Worm (Caenorhabditis elegans) whole organism, L3 larva: Measurements from ENCODE around the gene ptc-3.

Experiments used
- ZK546.5 ChIP-seq: sonication (generic microtip); optimal IDR thresholded peaks from 2 replicates; lab custom pipeline; 2017; ENCODE audit warnings: missing biosample characterization, missing genetic modification characterization
- aly-2 ChIP-seq: fragments of 150-350 bp; optimal IDR thresholded peaks from 2 replicates; lab custom pipeline; 2014; ENCODE audit warnings: missing biosample characterization, missing genetic modification characterization
- ceh-28 ChIP-seq: fragments of 150-350 bp; optimal IDR thresholded peaks from 2 replicates; lab custom pipeline; 2014; ENCODE audit warnings: missing biosample characterization, missing genetic modification reagents, missing genetic modification characterization
- ceh-82 ChIP-seq: fragments of 150-350 bp; optimal IDR thresholded peaks from 2 replicates; lab custom pipeline; 2014; ENCODE audit warnings: missing biosample characterization, missing genetic modification characterization
- egl-27 ChIP-seq: sonication (generic microtip); optimal IDR thresholded peaks from 4 replicates; lab custom pipeline; 2017; ENCODE audit warnings: missing biosample characterization, missing genetic modification reagents, missing genetic modification characterization
- egl-5 ChIP-seq: fragments of 150-350 bp; optimal IDR thresholded peaks from 2 replicates; lab custom pipeline; 2017; ENCODE audit warnings: missing biosample characterization, missing genetic modification reagents, missing genetic modification characterization, inconsistent platforms
- elt-2 ChIP-seq: sonication (generic microtip); optimal IDR thresholded peaks from 2 replicates; lab custom pipeline; 2016; ENCODE audit warnings: missing genetic modification reagents, mild to moderate bottlenecking, missing genetic modification characterization, missing compliant biosample characterization
- fkh-2 ChIP-seq: fragments of 150-350 bp; optimal IDR thresholded peaks from 2 replicates; lab custom pipeline; 2014; ENCODE audit warnings: missing biosample characterization, missing genetic modification reagents, missing genetic modification characterization
- lsy-12 ChIP-seq: sonication (generic microtip); optimal IDR thresholded peaks from 2 replicates; lab custom pipeline; 2016; ENCODE audit warnings: mild to moderate bottlenecking, missing genetic modification characterization, missing compliant biosample characterization
- mdl-1 ChIP-seq: fragments of 150-350 bp; optimal IDR thresholded peaks from 2 replicates; lab custom pipeline; 2014; ENCODE audit warnings: missing biosample characterization, missing genetic modification characterization
- nfya-1 ChIP-seq: sonication (generic microtip); optimal IDR thresholded peaks from 2 replicates; lab custom pipeline; 2017; ENCODE audit warnings: missing genetic modification characterization, mild to moderate bottlenecking, missing compliant biosample characterization, antibody characterized with exemption, moderate library complexity; ENCODE audit not compliant: insufficient read depth
- nhr-11 ChIP-seq: fragments of 150-350 bp; optimal IDR thresholded peaks from 2 replicates; lab custom pipeline; 2014; ENCODE audit warnings: missing biosample characterization, missing genetic modification characterization
- nhr-12 ChIP-seq: fragments of 150-350 bp; optimal IDR thresholded peaks from 2 replicates; lab custom pipeline; 2014; ENCODE audit warnings: missing biosample characterization, missing genetic modification characterization
- nhr-25 ChIP-seq: sonication (generic microtip); optimal IDR thresholded peaks from 2 replicates; lab custom pipeline; 2017; ENCODE audit warnings: missing biosample characterization, missing genetic modification characterization
- nhr-28 ChIP-seq: fragments of 150-350 bp; optimal IDR thresholded peaks from 2 replicates; lab custom pipeline; 2014; ENCODE audit warnings: missing biosample characterization, missing genetic modification characterization
- nhr-67 ChIP-seq: fragments of 150-350 bp; optimal IDR thresholded peaks from 2 replicates; lab custom pipeline; 2014; ENCODE audit warnings: missing biosample characterization, missing genetic modification characterization
- nhr-76 ChIP-seq: fragments of 150-350 bp; sonication (generic microtip); optimal IDR thresholded peaks from 5 replicates; lab custom pipeline; 2014; ENCODE audit warnings: missing biosample characterization, missing genetic modification characterization
- nhr-77 ChIP-seq: fragments of 150-350 bp; optimal IDR thresholded peaks from 2 replicates; lab custom pipeline; 2014; ENCODE audit warnings: missing biosample characterization, missing genetic modification characterization
- pha-4 ChIP-seq: fragments of 150-350 bp; optimal IDR thresholded peaks from 2 replicates; lab custom pipeline; 2014; ENCODE audit warnings: missing biosample characterization, missing genetic modification reagents, missing genetic modification characterization
- tbx-2 ChIP-seq: sonication (generic microtip); optimal IDR thresholded peaks from 2 replicates; lab custom pipeline; 2016; ENCODE audit warnings: mild to moderate bottlenecking, missing genetic modification characterization, missing compliant biosample characterization
- zag-1 ChIP-seq: fragments of 150-350 bp; optimal IDR thresholded peaks from 2 replicates; lab custom pipeline; 2014; ENCODE audit warnings: missing biosample characterization, missing genetic modification characterization
- ztf-11 ChIP-seq: fragments of 150-350 bp; optimal IDR thresholded peaks from 2 replicates; lab custom pipeline; 2014; ENCODE audit warnings: missing biosample characterization, missing genetic modification characterization

ptc-3 gene

ce11 chrII:2800550-2801233, 51.7 kb downstream of the ptc-3 start, which contains the start of gene nhr-119 (continued):
- TF ChIP-seq ceh-82 (tag; lab: Kevin White, UChicago) (no peak), ztf-11 (tag; lab: Kevin White, UChicago) (no peak), nhr-11 (tag; lab: Kevin White, UChicago) (peak; percentile 19), fkh-2 (tag; lab: Kevin White, UChicago) (no peak), nhr-76 (tag; lab: Kevin White, UChicago) (no peak), nhr-28 (tag; lab: Kevin White, UChicago) (no peak), pha-4 (tag; lab: Kevin White, UChicago) (peak; percentile 31), ZK546.5 (no peak), nhr-12 (no peak), egl-5 (tag; lab: Kevin White, UChicago) (no peak), mdl-1 (tag; lab: Kevin White, UChicago) (no peak)
- TF ChIP-seq, all 47 proteins: peak for 16

DNA sequence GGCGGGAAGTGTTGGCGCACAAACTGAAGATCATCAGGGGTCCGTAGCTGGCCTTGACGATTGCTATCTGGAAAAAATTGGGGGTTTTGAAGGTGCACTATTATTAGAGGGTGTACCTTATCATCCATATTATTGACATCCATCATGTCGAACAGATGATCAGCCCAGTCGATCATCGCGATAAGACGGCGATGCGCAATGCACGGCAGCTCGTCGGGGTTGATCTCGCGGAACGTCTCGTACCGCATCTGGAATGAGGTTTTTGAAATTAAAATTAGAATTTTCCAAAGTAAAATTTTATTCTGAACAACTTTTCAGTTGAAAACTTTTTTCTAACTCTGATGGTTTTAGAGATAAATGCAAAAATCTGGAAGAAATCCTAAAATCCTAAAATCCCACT, 54.4 kb downstream of the ptc-3 start:
- TF ChIP-seq lsy-12 (tag; lab: Kevin White, UChicago) (no peak), egl-5 (tag; lab: Kevin White, UChicago) (no peak), nfya-1 (no peak)

DNA sequence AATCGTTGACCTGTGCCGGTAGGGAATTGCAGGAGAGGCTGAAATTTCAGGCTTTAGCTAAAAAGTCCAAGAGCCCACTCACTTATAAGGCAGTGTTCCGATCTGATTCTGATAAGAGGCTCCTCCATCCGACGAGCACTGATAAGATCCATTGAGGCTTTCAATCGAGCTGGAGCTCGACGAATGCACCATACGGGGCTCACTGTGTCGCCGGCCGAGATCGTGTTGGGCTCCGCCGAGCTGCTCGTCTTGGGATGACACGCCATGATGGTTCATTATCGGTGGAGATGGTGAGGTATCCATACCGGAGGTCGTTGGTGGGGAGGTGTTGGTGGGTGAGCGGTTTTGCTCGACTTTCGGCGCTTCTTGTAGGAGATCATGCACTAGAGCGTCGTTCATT, 56.0 kb downstream of the ptc-3 start:
- TF ChIP-seq nhr-77 (no peak), nhr-67 (tag; lab: Kevin White, UChicago) (no peak), tbx-2 (tag; lab: Kevin White, UChicago) (no peak), aly-2 (no peak), nhr-25 (tag; lab: Kevin White, UChicago) (no peak)

DNA sequence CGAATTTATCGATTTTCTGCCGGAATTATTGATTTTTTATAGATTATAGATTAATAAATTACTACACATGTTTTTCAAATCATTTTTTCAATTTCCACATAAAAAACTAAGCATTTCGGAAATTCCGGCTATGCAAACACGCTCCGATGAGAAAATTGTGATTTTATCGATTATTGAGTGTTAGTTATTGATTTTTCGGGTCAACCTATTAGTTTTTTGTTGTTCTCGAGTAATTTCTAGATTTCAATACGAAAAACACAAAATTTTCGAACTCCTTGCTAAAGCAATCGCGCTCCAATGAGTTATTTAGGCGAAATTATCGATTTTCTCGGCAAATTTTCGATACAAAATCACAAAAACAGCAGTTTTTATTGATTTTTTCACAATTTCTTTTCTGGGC, 57.0 kb downstream of the ptc-3 start:
- peak; percentile 75 for TF ChIP-seq ceh-28 (tag; lab: Kevin White, UChicago)
- TF ChIP-seq elt-2 (tag; lab: Kevin White, UChicago) = no peak
- no peak for TF ChIP-seq zag-1
- TF ChIP-seq egl-27 (tag; lab: Kevin White, UChicago) = no peak
- TF ChIP-seq, all 47 proteins: peak for 1
